Worm (Caenorhabditis elegans) whole organism, young adult: ENCODE results near the gene sfa-1.
"Not testable (repeated sequence)": the region's sequence is repeated elsewhere in the genome, so short reads cannot be mapped to it uniquely, and the experiment has no call there.

Experiments used
- T26A5.8 ChIP-seq: sonication (generic microtip); optimal IDR thresholded peaks from 2 replicates; lab custom pipeline; 2016; ENCODE audit warnings: missing genetic modification characterization, missing compliant biosample characterization
- attf-3 ChIP-seq: fragments of 200-800 bp; sonication (Bioruptor generic); conservative IDR thresholded peaks from 2 replicates; pipeline ENCODE4 v1.3.6; 2022; ENCODE audit warnings: missing genetic modification reagents, missing genetic modification characterization, missing compliant biosample characterization
- cebp-1 ChIP-seq, 2 experiments: fragments of 200-800 bp in 1 of 2; sonication (Bioruptor generic) in 1 of 2; sonication (generic microtip) in 1 of 2; IDR thresholded peaks in 1 of 2; optimal IDR thresholded peaks in 1 of 2; 2 replicates each; pipeline versions ENCODE4 v1.3.6 to Lab custom; 2017 to 2022; ENCODE audit warnings: missing compliant biosample characterization in 2 of 2, missing genetic modification characterization in 2 of 2, mild to moderate bottlenecking in 1 of 2, missing genetic modification reagents in 1 of 2, moderate library complexity in 1 of 2
- dox-1 ChIP-seq: fragments of 200-800 bp; sonication (Bioruptor generic); IDR thresholded peaks from 2 replicates; pipeline ENCODE4 v1.3.6; 2022; ENCODE audit warnings: missing genetic modification reagents, missing genetic modification characterization, missing compliant biosample characterization
- pha-4 ChIP-seq: fragments of 150-350 bp; sonication (generic microtip); optimal IDR thresholded peaks from 2 replicates; lab custom pipeline; 2014; ENCODE audit warnings: missing biosample characterization, missing genetic modification reagents, missing genetic modification characterization
- snpc-3.4 ChIP-seq: sonication (generic microtip); optimal IDR thresholded peaks from 2 replicates; lab custom pipeline; 2017; ENCODE audit warnings: missing genetic modification characterization, mild to moderate bottlenecking, missing compliant biosample characterization, antibody characterized with exemption, moderate library complexity, missing genotype, missing genetic modification reagents

ce11 chrIV:17076000-17076399, 34.8 kb downstream of the sfa-1 start:
- TF ChIP-seq attf-3 (GFP tag; lab: Robert Waterston, UW); cebp-1 (GFP tag; IDR thresholded peaks at IDR 0.05; lab: Robert Waterston, UW); cebp-1 (tag; optimal IDR thresholded peaks at IDR 0.05; lab: Kevin White, UChicago); pha-4 (tag; lab: Kevin White, UChicago); dox-1; T26A5.8 (tag; lab: Kevin White, UChicago); snpc-3.4 (tag; lab: Kevin White, UChicago): not testable (repeated sequence)
